Worm (Caenorhabditis elegans): ENCODE measurements around the gene AH10.2.

DNA sequence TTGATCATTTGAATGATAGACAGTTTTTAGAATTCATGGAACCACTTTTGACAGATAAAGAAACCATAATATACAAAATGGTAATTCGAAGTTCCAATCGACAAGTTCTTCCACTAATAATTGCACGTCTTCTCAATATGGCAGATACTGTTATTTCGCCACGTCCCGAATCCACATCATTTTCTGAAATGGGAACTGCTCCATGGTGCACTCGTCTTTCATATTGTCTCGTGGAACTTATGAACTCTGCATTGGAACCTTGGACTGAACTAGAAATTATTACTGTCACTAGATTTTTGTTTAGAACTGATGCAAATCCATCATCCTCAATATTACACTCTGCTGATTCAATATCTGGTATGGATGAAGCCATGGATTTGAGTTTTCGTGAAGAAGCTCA, 30.5 kb downstream of the AH10.2 start:
- TF ChIP-seq skn-1 (tag; optimal IDR thresholded peaks at IDR 0.05) (no peak), lin-39 (tag; optimal IDR thresholded peaks at IDR 0.05) (no peak), nhr-237 (tag; optimal IDR thresholded peaks at IDR 0.05) (no peak), nhr-77 (tag; optimal IDR thresholded peaks at IDR 0.05) (no peak), pha-4 (tag; optimal IDR thresholded peaks at IDR 0.05) (no peak), unc-62 (GFP tag; optimal IDR thresholded peaks at IDR 0.05) (no peak), ceh-82 (tag; optimal IDR thresholded peaks at IDR 0.05) (no peak), ama-1 (optimal IDR thresholded peaks at IDR 0.05) (no peak), elt-1 (tag; optimal IDR thresholded peaks at IDR 0.05) (no peak)
